Worm (Caenorhabditis elegans) whole organism, L3 larva: ENCODE results near the gene clec-42.

Experiments
- ZK546.5 ChIP-seq: sonication (generic microtip); optimal IDR thresholded peaks from 2 replicates; lab custom pipeline; 2017; ENCODE audit warnings: missing biosample characterization, missing genetic modification characterization
- ceh-82 ChIP-seq: fragments of 150-350 bp; optimal IDR thresholded peaks from 2 replicates; lab custom pipeline; 2014; ENCODE audit warnings: missing biosample characterization, missing genetic modification characterization
- egl-27 ChIP-seq: sonication (generic microtip); optimal IDR thresholded peaks from 4 replicates; lab custom pipeline; 2017; ENCODE audit warnings: missing biosample characterization, missing genetic modification reagents, missing genetic modification characterization
- eor-1 ChIP-seq, 2 experiments: fragments of 150-350 bp; optimal IDR thresholded peaks; 2 replicates each; lab custom pipeline; 2014 to 2018; ENCODE audit warnings: missing biosample characterization in 2 of 2, missing genetic modification characterization in 2 of 2
- nfya-1 ChIP-seq: sonication (generic microtip); optimal IDR thresholded peaks from 2 replicates; lab custom pipeline; 2017; ENCODE audit warnings: missing genetic modification characterization, mild to moderate bottlenecking, missing compliant biosample characterization, antibody characterized with exemption, moderate library complexity; ENCODE audit not compliant: insufficient read depth
- nhr-12 ChIP-seq: fragments of 150-350 bp; optimal IDR thresholded peaks from 2 replicates; lab custom pipeline; 2014; ENCODE audit warnings: missing biosample characterization, missing genetic modification characterization
- nhr-23 ChIP-seq: fragments of 150-350 bp; optimal IDR thresholded peaks from 2 replicates; lab custom pipeline; 2014; ENCODE audit warnings: missing biosample characterization, missing genetic modification reagents, missing genetic modification characterization
- nhr-28 ChIP-seq: fragments of 150-350 bp; optimal IDR thresholded peaks from 2 replicates; lab custom pipeline; 2014; ENCODE audit warnings: missing biosample characterization, missing genetic modification characterization
- nhr-67 ChIP-seq: fragments of 150-350 bp; optimal IDR thresholded peaks from 2 replicates; lab custom pipeline; 2014; ENCODE audit warnings: missing biosample characterization, missing genetic modification characterization
- pqm-1 ChIP-seq: fragments of 150-350 bp; optimal IDR thresholded peaks from 2 replicates; lab custom pipeline; 2017; ENCODE audit warnings: missing biosample characterization, missing genetic modification characterization, inconsistent platforms
- tbx-2 ChIP-seq: sonication (generic microtip); optimal IDR thresholded peaks from 2 replicates; lab custom pipeline; 2016; ENCODE audit warnings: mild to moderate bottlenecking, missing genetic modification characterization, missing compliant biosample characterization
- unc-62 ChIP-seq: fragments of 150-350 bp; sonication (generic microtip); optimal IDR thresholded peaks from 4 replicates; lab custom pipeline; 2014; ENCODE audit warnings: missing biosample characterization, missing genetic modification reagents, missing genetic modification characterization
- zag-1 ChIP-seq: fragments of 150-350 bp; optimal IDR thresholded peaks from 2 replicates; lab custom pipeline; 2014; ENCODE audit warnings: missing biosample characterization, missing genetic modification characterization

DNA sequence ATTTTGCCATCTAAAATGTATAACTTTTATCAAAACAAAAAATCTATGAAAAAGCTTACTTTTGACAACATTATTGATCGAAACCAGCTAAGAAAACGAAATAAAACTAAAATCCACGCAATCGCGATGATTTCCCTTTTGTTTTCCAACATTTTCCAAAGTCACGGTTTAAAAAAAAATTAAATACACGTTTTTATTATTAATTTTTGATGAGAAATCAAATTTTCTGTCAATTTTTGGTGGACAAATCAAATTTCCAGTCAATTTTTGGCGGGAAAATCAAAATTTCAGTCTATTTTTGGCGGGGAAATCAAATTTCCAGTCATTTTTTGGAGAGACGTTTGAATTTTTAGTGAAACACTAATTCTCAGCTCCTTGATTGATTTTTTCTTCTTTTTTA is 26.5 kb upstream of the clec-42 start, which contains the start of gene C14A6.5:
- TF ChIP-seq nfya-1 (tag; lab: Kevin White, UChicago), result no peak
- no peak for TF ChIP-seq nhr-12
- TF ChIP-seq pqm-1 (tag; lab: Kevin White, UChicago), result no peak
- TF ChIP-seq zag-1 (tag; lab: Kevin White, UChicago), result no peak
- no peak for TF ChIP-seq ZK546.5 (tag; lab: Kevin White, UChicago)
- TF ChIP-seq unc-62 (GFP tag; lab: Kevin White, UChicago), result no peak
- TF ChIP-seq nhr-67 (tag; lab: Kevin White, UChicago), result no peak
- TF ChIP-seq egl-27 (tag; lab: Kevin White, UChicago), result no peak
- TF ChIP-seq nhr-28 (tag; lab: Kevin White, UChicago), result no peak
- TF ChIP-seq eor-1 (tag; optimal IDR thresholded peaks at IDR 0.05; lab: Kevin White, UChicago), result no peak
- no peak for TF ChIP-seq nhr-23
- TF ChIP-seq ceh-82 (tag; lab: Kevin White, UChicago), result no peak
- TF ChIP-seq tbx-2 (tag; lab: Kevin White, UChicago), result no peak
